Fruit fly (Drosophila melanogaster): Measurements from ENCODE around the gene CG3734.

Gene CG3734

dm6 chr3R:19369060-19369459 lies 18.6 kb upstream of the CG3734 start:
- TF ChIP-seq ttk (optimal IDR thresholded peaks at IDR 0.05): no peak
- no peak for TF ChIP-seq Myc (optimal IDR thresholded peaks at IDR 0.05)
- no peak for TF ChIP-seq h (optimal IDR thresholded peaks at IDR 0.05)
- no peak for TF ChIP-seq Sin3A (optimal IDR thresholded peaks at IDR 0.05)
- no peak for TF ChIP-seq insv (optimal IDR thresholded peaks at IDR 0.05)
- no peak for TF ChIP-seq psq (optimal IDR thresholded peaks at IDR 0.05)

dm6 chr3R:19370693-19371092 lies 17.0 kb upstream of the CG3734 start:
- no peak for TF ChIP-seq insv (optimal IDR thresholded peaks at IDR 0.05)
- TF ChIP-seq psq (optimal IDR thresholded peaks at IDR 0.05): no peak
- no peak for TF ChIP-seq ttk (optimal IDR thresholded peaks at IDR 0.05)
- no peak for TF ChIP-seq h (optimal IDR thresholded peaks at IDR 0.05)
- no peak for TF ChIP-seq Myc (optimal IDR thresholded peaks at IDR 0.05)
- no peak for TF ChIP-seq Sin3A (optimal IDR thresholded peaks at IDR 0.05)

- no peak for TF ChIP-seq ttk (optimal IDR thresholded peaks at IDR 0.05)
- TF ChIP-seq psq (optimal IDR thresholded peaks at IDR 0.05): no peak
- no peak for TF ChIP-seq Myc (optimal IDR thresholded peaks at IDR 0.05)
- TF ChIP-seq Sin3A (optimal IDR thresholded peaks at IDR 0.05): no peak
- no peak for TF ChIP-seq insv (optimal IDR thresholded peaks at IDR 0.05)
- TF ChIP-seq h (optimal IDR thresholded peaks at IDR 0.05): no peak
Measured at dm6 chr3R:19374689-19375088, 13.0 kb upstream of the CG3734 start, which contains the start of gene CG3581. CG3581 (minus strand) TSS chr3R:19374789.

dm6 chr3R:19375923-19376322 lies 11.7 kb upstream of the CG3734 start, which contains the start of gene CG31404:
CG31404 (minus strand) TSS chr3R:19376023.
- TF ChIP-seq ttk (optimal IDR thresholded peaks at IDR 0.05) (no peak), psq (optimal IDR thresholded peaks at IDR 0.05) (no peak), Sin3A (optimal IDR thresholded peaks at IDR 0.05) (no peak), Myc (optimal IDR thresholded peaks at IDR 0.05) (no peak), insv (optimal IDR thresholded peaks at IDR 0.05) (no peak), h (optimal IDR thresholded peaks at IDR 0.05) (no peak)

- TF ChIP-seq psq (optimal IDR thresholded peaks at IDR 0.05) (no peak), insv (optimal IDR thresholded peaks at IDR 0.05) (no peak), Myc (optimal IDR thresholded peaks at IDR 0.05) (no peak), Sin3A (optimal IDR thresholded peaks at IDR 0.05) (no peak), ttk (optimal IDR thresholded peaks at IDR 0.05) (no peak), h (optimal IDR thresholded peaks at IDR 0.05) (no peak)
Measured at dm6 chr3R:19377125-19377524, 10.5 kb upstream of the CG3734 start, which contains the start of gene CG31245. CG31245 (minus strand) TSS chr3R:19377225.

- no peak for TF ChIP-seq ttk (optimal IDR thresholded peaks at IDR 0.05)
- no peak for TF ChIP-seq h (optimal IDR thresholded peaks at IDR 0.05)
- TF ChIP-seq insv (optimal IDR thresholded peaks at IDR 0.05): no peak
- no peak for TF ChIP-seq Sin3A (optimal IDR thresholded peaks at IDR 0.05)
- TF ChIP-seq psq (optimal IDR thresholded peaks at IDR 0.05): no peak
- TF ChIP-seq Myc (optimal IDR thresholded peaks at IDR 0.05): no peak
Measured at dm6 chr3R:19383298-19383697, 4.4 kb upstream of the CG3734 start.

- TF ChIP-seq Sin3A (optimal IDR thresholded peaks at IDR 0.05) (no peak), Myc (optimal IDR thresholded peaks at IDR 0.05) (no peak), psq (optimal IDR thresholded peaks at IDR 0.05) (no peak), ttk (optimal IDR thresholded peaks at IDR 0.05) (no peak)
Measured at dm6 chr3R:19389919-19390318, 2.3 kb downstream of the CG3734 start, which contains the start of gene CG18493. CG18493 (plus strand) TSS chr3R:19390270.

- TF ChIP-seq psq (optimal IDR thresholded peaks at IDR 0.05) (no peak), h (optimal IDR thresholded peaks at IDR 0.05) (no peak), Myc (optimal IDR thresholded peaks at IDR 0.05) (no peak), Sin3A (optimal IDR thresholded peaks at IDR 0.05) (no peak)
Measured at dm6 chr3R:19393060-19393459, 5.4 kb downstream of the CG3734 start, which contains the start of gene CG3739. CG3739 (plus strand) TSS chr3R:19393360.

dm6 chr3R:19398467-19398866 lies 10.8 kb downstream of the CG3734 start, which contains the start of gene CG31244:
CG31244 (minus strand) TSS chr3R:19398567.
- TF ChIP-seq Myc (optimal IDR thresholded peaks at IDR 0.05) (no peak), insv (optimal IDR thresholded peaks at IDR 0.05) (no peak), Sin3A (optimal IDR thresholded peaks at IDR 0.05) (no peak), ttk (optimal IDR thresholded peaks at IDR 0.05) (no peak), psq (optimal IDR thresholded peaks at IDR 0.05) (no peak), h (optimal IDR thresholded peaks at IDR 0.05) (no peak)

- no peak for TF ChIP-seq insv (optimal IDR thresholded peaks at IDR 0.05)
- no peak for TF ChIP-seq psq (optimal IDR thresholded peaks at IDR 0.05)
- no peak for TF ChIP-seq Sin3A (optimal IDR thresholded peaks at IDR 0.05)
- no peak for TF ChIP-seq Myc (optimal IDR thresholded peaks at IDR 0.05)
- no peak for TF ChIP-seq ttk (optimal IDR thresholded peaks at IDR 0.05)
- no peak for TF ChIP-seq h (optimal IDR thresholded peaks at IDR 0.05)
Measured at dm6 chr3R:19403096-19403515, 15.4 kb downstream of the CG3734 start, which contains the start of the genes Ino80 and Aptx. Ino80 (minus strand) TSS chr3R:19403153. Aptx (plus strand) TSS chr3R:19403455.

- no peak for TF ChIP-seq psq (optimal IDR thresholded peaks at IDR 0.05)
- TF ChIP-seq ttk (optimal IDR thresholded peaks at IDR 0.05): no peak
- no peak for TF ChIP-seq Sin3A (optimal IDR thresholded peaks at IDR 0.05)
- TF ChIP-seq Myc (optimal IDR thresholded peaks at IDR 0.05): no peak
- TF ChIP-seq h (optimal IDR thresholded peaks at IDR 0.05): no peak
- no peak for TF ChIP-seq insv (optimal IDR thresholded peaks at IDR 0.05)
Measured at dm6 chr3R:19404296-19404695, 16.6 kb downstream of the CG3734 start.

dm6 chr3R:19406852-19407251 lies 19.2 kb downstream of the CG3734 start:
- no peak for TF ChIP-seq ttk (optimal IDR thresholded peaks at IDR 0.05)
- TF ChIP-seq h (optimal IDR thresholded peaks at IDR 0.05): no peak
- no peak for TF ChIP-seq Myc (optimal IDR thresholded peaks at IDR 0.05)
- no peak for TF ChIP-seq Sin3A (optimal IDR thresholded peaks at IDR 0.05)
- TF ChIP-seq psq (optimal IDR thresholded peaks at IDR 0.05): no peak
- no peak for TF ChIP-seq insv (optimal IDR thresholded peaks at IDR 0.05)

- TF ChIP-seq psq (optimal IDR thresholded peaks at IDR 0.05) (no peak), Myc (optimal IDR thresholded peaks at IDR 0.05) (no peak), Sin3A (optimal IDR thresholded peaks at IDR 0.05) (no peak), insv (optimal IDR thresholded peaks at IDR 0.05) (no peak), ttk (optimal IDR thresholded peaks at IDR 0.05) (no peak), h (optimal IDR thresholded peaks at IDR 0.05) (no peak)
Measured at dm6 chr3R:19408573-19408972, 20.9 kb downstream of the CG3734 start, which contains the start of gene CG11626. CG11626 (plus strand) TSS chr3R:19408873.

All from Kc167 (cell line).